Worm (Caenorhabditis elegans): ENCODE data around the gene znf-474.

- TF ChIP-seq nhr-90 (tag; optimal IDR thresholded peaks at IDR 0.05) (no peak), let-607 (tag; optimal IDR thresholded peaks at IDR 0.05) (no peak), lsl-1 (GFP tag; optimal IDR thresholded peaks at IDR 0.05) (no peak), ceh-91 (GFP tag; IDR thresholded peaks at IDR 0.05) (no peak), unc-62 (GFP tag; optimal IDR thresholded peaks at IDR 0.05) (no peak), F57A8.1 (GFP tag; optimal IDR thresholded peaks at IDR 0.05) (no peak), sea-2 (GFP tag; IDR thresholded peaks at IDR 0.05) (no peak), F37B4.10 (GFP tag; IDR thresholded peaks at IDR 0.05) (no peak), aptf-3 (GFP tag; IDR thresholded peaks at IDR 0.05) (no peak)
Measured at ce11 chrX:12175667-12176278, 26.0 kb downstream of the znf-474 start.

All from whole organism, young adult.